Fruit fly (Drosophila melanogaster) whole organism, embryonic: ENCODE results near the gene CG43799.

Experiments
- Bgb ChIP-seq: fragments of 200-800 bp; sonication (Bioruptor generic); IDR thresholded peaks from 2 replicates; pipeline ENCODE4 v1.3.6; 2022; ENCODE audit warnings: missing biosample characterization, missing genetic modification characterization; ENCODE audit not compliant: partially characterized antibody
- CG11398 ChIP-seq: fragments of 200-800 bp; sonication (Bioruptor generic); optimal IDR thresholded peaks from 2 replicates; lab custom pipeline; 2016; ENCODE audit warnings: missing biosample characterization, missing genetic modification characterization
- CG11456 ChIP-seq: fragments of 200-800 bp; sonication (Bioruptor generic); IDR thresholded peaks from 3 replicates; pipeline ENCODE4 v1.3.6; 2022; ENCODE audit warnings: missing biosample characterization, missing genetic modification characterization
- CG11695 ChIP-seq: fragments of 200-800 bp; sonication (Bioruptor generic); IDR thresholded peaks from 3 replicates; pipeline ENCODE4 v1.3.6; 2022; ENCODE audit warnings: missing biosample characterization, missing genetic modification characterization
- CG16813 ChIP-seq: fragments of 200-800 bp; sonication (Bioruptor generic); IDR thresholded peaks from 3 replicates; pipeline ENCODE4 v1.3.6; 2022; ENCODE audit warnings: missing biosample characterization, missing genetic modification characterization; ENCODE audit not compliant: partially characterized antibody
- CG18262 ChIP-seq: fragments of 200-800 bp; optimal IDR thresholded peaks from 3 replicates; lab custom pipeline; 2019; ENCODE audit warnings: missing biosample characterization, mild to moderate bottlenecking, missing genetic modification characterization, moderate library complexity
- CG2129 ChIP-seq: fragments of 200-800 bp; sonication (Bioruptor generic); IDR thresholded peaks from 2 replicates; pipeline ENCODE4 v1.3.6; 2022; ENCODE audit warnings: missing biosample characterization, missing genetic modification characterization; ENCODE audit not compliant: partially characterized antibody
- CG3281 ChIP-seq: fragments of 200-800 bp; sonication (Bioruptor generic); optimal IDR thresholded peaks from 3 replicates; lab custom pipeline; 2017; ENCODE audit warnings: missing biosample characterization, mild to moderate bottlenecking, missing genetic modification characterization
- CG9797 ChIP-seq: fragments of 200-800 bp; sonication (Bioruptor generic); optimal IDR thresholded peaks from 3 replicates; lab custom pipeline; 2018; ENCODE audit warnings: missing biosample characterization, mild to moderate bottlenecking, missing genetic modification characterization
- CTCF ChIP-seq: fragments of 200-800 bp; sonication (Bioruptor generic); optimal IDR thresholded peaks from 2 replicates; lab custom pipeline; 2017; ENCODE audit warnings: missing biosample characterization, mild to moderate bottlenecking, missing genetic modification characterization, moderate library complexity
- Camta ChIP-seq: fragments of 200-800 bp; sonication (Bioruptor generic); optimal IDR thresholded peaks from 2 replicates; lab custom pipeline; 2016; ENCODE audit warnings: missing biosample characterization, missing genetic modification characterization
- Dbx ChIP-seq: fragments of 200-800 bp; sonication (Bioruptor generic); IDR thresholded peaks from 3 replicates; pipeline ENCODE4 v1.3.6; 2022; ENCODE audit warnings: missing biosample characterization, missing genetic modification characterization
- Dfd ChIP-seq, 2 experiments: fragments of >200 bp; optimal IDR thresholded peaks; 2 replicates each; lab custom pipeline; 2017; ENCODE audit warnings: missing biosample characterization in 2 of 2, missing genetic modification characterization in 2 of 2
- Dll ChIP-seq: fragments of 200-800 bp; sonication (Bioruptor generic); IDR thresholded peaks from 4 replicates; pipeline ENCODE4 v1.3.6; 2022; ENCODE audit warnings: missing biosample characterization, missing genetic modification characterization; ENCODE audit not compliant: partially characterized antibody
- HLH4C ChIP-seq: fragments of 200-800 bp; sonication (Bioruptor generic); IDR thresholded peaks from 3 replicates; pipeline ENCODE4 v1.3.6; 2022; ENCODE audit warnings: missing biosample characterization, missing genetic modification characterization; ENCODE audit not compliant: partially characterized antibody
- Lhr ChIP-seq: fragments of 200-800 bp; sonication (Bioruptor generic); optimal IDR thresholded peaks from 3 replicates; lab custom pipeline; 2017; ENCODE audit warnings: mild to moderate bottlenecking, missing biosample characterization, missing genetic modification reagents, missing genetic modification characterization
- Mes4 ChIP-seq: fragments of 200-800 bp; sonication (Bioruptor generic); optimal IDR thresholded peaks from 2 replicates; lab custom pipeline; 2016; ENCODE audit warnings: missing biosample characterization, missing genetic modification characterization
- Neu2 ChIP-seq: fragments of 200-800 bp; sonication (Bioruptor generic); optimal IDR thresholded peaks from 3 replicates; lab custom pipeline; 2016; ENCODE audit warnings: missing biosample characterization, missing genetic modification characterization, borderline replicate concordance
- Poxn ChIP-seq: fragments of 200-800 bp; sonication (Bioruptor generic); IDR thresholded peaks from 2 replicates; pipeline ENCODE4 v1.3.6; 2022; ENCODE audit warnings: missing biosample characterization, missing genetic modification characterization
- Rfx ChIP-seq: fragments of 200-800 bp; sonication (Bioruptor generic); IDR thresholded peaks from 2 replicates; pipeline ENCODE4 v1.3.6; 2022; ENCODE audit warnings: missing biosample characterization, missing genetic modification characterization
- Sox102F ChIP-seq: fragments of 200-800 bp; sonication (Bioruptor generic); optimal IDR thresholded peaks from 2 replicates; lab custom pipeline; 2018; ENCODE audit warnings: missing biosample characterization, mild to moderate bottlenecking, missing genetic modification characterization, moderate library complexity
- Sry-β ChIP-seq: fragments of 200-800 bp; sonication (Bioruptor generic); optimal IDR thresholded peaks from 2 replicates; lab custom pipeline; 2018; ENCODE audit warnings: missing biosample characterization, mild to moderate bottlenecking, missing genetic modification characterization, moderate library complexity
- Usf ChIP-seq: fragments of 200-800 bp; sonication (Bioruptor generic); optimal IDR thresholded peaks from 2 replicates; lab custom pipeline; 2017; ENCODE audit warnings: missing genotype, missing biosample characterization, missing genetic modification characterization
- amos ChIP-seq: fragments of 200-800 bp; sonication (Bioruptor generic); IDR thresholded peaks from 2 replicates; pipeline ENCODE4 v1.3.6; 2022; ENCODE audit warnings: missing biosample characterization, missing genetic modification characterization; ENCODE audit not compliant: partially characterized antibody
- btn ChIP-seq: fragments of 200-800 bp; sonication (Bioruptor generic); optimal IDR thresholded peaks from 2 replicates; lab custom pipeline; 2016; ENCODE audit warnings: missing biosample characterization, missing genetic modification characterization
- fd102C ChIP-seq: fragments of 200-800 bp; sonication (Bioruptor generic); optimal IDR thresholded peaks from 2 replicates; lab custom pipeline; 2018; ENCODE audit warnings: missing biosample characterization, mild to moderate bottlenecking, missing genetic modification characterization, moderate library complexity
- fd96Cb ChIP-seq: fragments of 200-800 bp; sonication (Bioruptor generic); optimal IDR thresholded peaks from 2 replicates; lab custom pipeline; 2018; ENCODE audit warnings: missing biosample characterization, mild to moderate bottlenecking, missing genetic modification characterization, moderate library complexity
- fu2 ChIP-seq: fragments of 200-800 bp; sonication (Bioruptor generic); optimal IDR thresholded peaks from 2 replicates; lab custom pipeline; 2016; ENCODE audit warnings: missing biosample characterization, missing genetic modification characterization
- grn ChIP-seq: fragments of 200-800 bp; sonication (Bioruptor generic); optimal IDR thresholded peaks from 3 replicates; lab custom pipeline; 2017; ENCODE audit warnings: missing biosample characterization, missing genetic modification characterization
- hb ChIP-seq: fragments of 200-800 bp; sonication (Bioruptor generic); IDR thresholded peaks from 3 replicates; pipeline ENCODE4 v1.3.6; 2022; ENCODE audit warnings: missing biosample characterization, missing genetic modification characterization; ENCODE audit not compliant: partially characterized antibody
- mld ChIP-seq: fragments of 200-800 bp; sonication (Bioruptor generic); IDR thresholded peaks from 3 replicates; pipeline ENCODE4 v1.3.6; 2022; ENCODE audit warnings: missing biosample characterization, missing genetic modification characterization; ENCODE audit not compliant: partially characterized antibody
- nerfin-2 ChIP-seq: fragments of 200-800 bp; sonication (Bioruptor generic); IDR thresholded peaks from 2 replicates; pipeline ENCODE4 v1.3.6; 2022; ENCODE audit warnings: missing biosample characterization, missing genetic modification characterization; ENCODE audit not compliant: partially characterized antibody
- odd ChIP-seq: fragments of 200-800 bp; sonication (Bioruptor generic); optimal IDR thresholded peaks from 2 replicates; lab custom pipeline; 2017; ENCODE audit warnings: missing biosample characterization, mild to moderate bottlenecking, missing genetic modification characterization
- pan ChIP-seq, 4 experiments: fragments of >200 bp in 3 of 4; fragments of 200-800 bp in 1 of 4; sonication (Bioruptor generic) in 1 of 4; optimal IDR thresholded peaks in 3 of 4; IDR thresholded peaks in 1 of 4; 2 replicates each; pipeline versions ENCODE4 v1.3.6 to Lab custom; 2017 to 2022; ENCODE audit warnings: missing biosample characterization in 2 of 4, missing genetic modification characterization in 2 of 4, mixed read lengths in 1 of 4
- prd ChIP-seq, 3 experiments: fragments of >200 bp in 2 of 3; fragments of 200-800 bp in 1 of 3; sonication (Bioruptor generic) in 1 of 3; optimal IDR thresholded peaks in 2 of 3; IDR thresholded peaks in 1 of 3; 2 replicates in 2 of 3; 3 replicates in 1 of 3; pipeline versions ENCODE4 v1.3.6 to Lab custom; 2017 to 2022; ENCODE audit warnings: missing biosample characterization in 1 of 3, missing genetic modification characterization in 1 of 3
- run ChIP-seq: fragments of 200-800 bp; sonication (Bioruptor generic); optimal IDR thresholded peaks from 3 replicates; lab custom pipeline; 2018; ENCODE audit warnings: missing biosample characterization, mild to moderate bottlenecking, missing genetic modification characterization
- tin ChIP-seq: fragments of 200-800 bp; sonication (Bioruptor generic); optimal IDR thresholded peaks from 3 replicates; lab custom pipeline; 2016; ENCODE audit warnings: missing biosample characterization, missing genetic modification characterization
- tna ChIP-seq: fragments of 200-800 bp; sonication (Bioruptor generic); IDR thresholded peaks from 2 replicates; pipeline ENCODE4 v1.3.6; 2022; ENCODE audit warnings: missing biosample characterization, missing genetic modification characterization; ENCODE audit not compliant: partially characterized antibody
- trem ChIP-seq: fragments of 200-800 bp; optimal IDR thresholded peaks from 3 replicates; lab custom pipeline; 2019; ENCODE audit warnings: missing biosample characterization, mild to moderate bottlenecking, missing genetic modification characterization, moderate library complexity
- usp ChIP-seq: fragments of >200 bp; optimal IDR thresholded peaks from 2 replicates; lab custom pipeline; 2017; ENCODE audit warnings: missing biosample characterization, missing genetic modification characterization
- vfl ChIP-seq: fragments of 200-800 bp; sonication (Bioruptor generic); optimal IDR thresholded peaks from 2 replicates; lab custom pipeline; 2016; ENCODE audit warnings: missing biosample characterization, missing genetic modification characterization
- wdn ChIP-seq: fragments of 200-800 bp; sonication (Bioruptor generic); IDR thresholded peaks from 2 replicates; pipeline ENCODE4 v1.3.6; 2022; ENCODE audit warnings: missing biosample characterization, missing genetic modification characterization

The CG43799 gene

dm6 chr2L:7256144-7256543 is 28.6 kb downstream of the CG43799 start (continued):
- TF ChIP-seq tin (GFP tag; lab: Kevin White, UChicago) (no peak), Usf (GFP tag; lab: Kevin White, UChicago) (no peak), CG18262 (tag; lab: Kevin White, UChicago) (no peak), Bgb (GFP tag; lab: Robert Waterston, UW) (peak; percentile 37; the same call in 1 of the 2 replicates), Dfd (GFP tag; optimal IDR thresholded peaks at IDR 0.05; lab: Kevin White, UChicago) (no peak), run (tag; lab: Kevin White, UChicago) (no peak), Dll (no peak), Rfx (no peak), HLH4C (GFP tag; lab: Robert Waterston, UW) (peak; percentile 66), CG16813 (GFP tag; lab: Robert Waterston, UW) (peak; percentile 76), amos (GFP tag; lab: Robert Waterston, UW) (peak; percentile 39; the same call in 1 of the 2 replicates), CG2129 (no peak), btn (GFP tag; lab: Kevin White, UChicago) (no peak), fd102C (GFP tag; lab: Kevin White, UChicago) (no peak), CTCF (peak; percentile 62), Sry-β (GFP tag; lab: Kevin White, UChicago) (no peak), vfl (no peak), CG9797 (no peak), Camta (GFP tag; lab: Kevin White, UChicago) (no peak), tna (GFP tag; lab: Robert Waterston, UW) (no peak), nerfin-2 (GFP tag; lab: Robert Waterston, UW) (peak; percentile 63; the same call in 1 of the 2 replicates), Neu2 (GFP tag; lab: Kevin White, UChicago) (no peak), grn (GFP tag; lab: Kevin White, UChicago) (no peak), Sox102F (no peak), prd (optimal IDR thresholded peaks at IDR 0.05; lab: Kevin White, UChicago) (no peak), prd (GFP tag; IDR thresholded peaks at IDR 0.05; lab: Robert Waterston, UW) (no peak), hb (GFP tag; lab: Robert Waterston, UW) (0 out of 3 replicates have a peak, but pooled peaks have one; percentile 49), CG11456 (GFP tag; lab: Robert Waterston, UW) (no peak), CG11695 (no peak), wdn (GFP tag; lab: Robert Waterston, UW) (no peak), odd (no peak), Lhr (GFP tag; lab: Kevin White, UChicago) (no peak), mld (0 out of 3 replicates have a peak, but pooled peaks have one; percentile 37), usp (GFP tag; lab: Kevin White, UChicago) (no peak)
- TF ChIP-seq, all 482 proteins: peak for 14

dm6 chr2L:7257212-7257611 is 29.7 kb downstream of the CG43799 start, which contains the start of gene CG31909:
Gene CG31909, plus strand, starts transcription at chr2L:7257512.
- TF ChIP-seq fd96Cb (no peak), CG3281 (GFP tag; lab: Kevin White, UChicago) (no peak), fu2 (GFP tag; lab: Kevin White, UChicago) (no peak), Mes4 (GFP tag; lab: Kevin White, UChicago) (no peak), Dbx (GFP tag; lab: Robert Waterston, UW) (no peak), pan (optimal IDR thresholded peaks at IDR 0.05; lab: Kevin White, UChicago) (no peak), pan (GFP tag; optimal IDR thresholded peaks at IDR 0.05 in 1 of 2, IDR thresholded peaks at IDR 0.05 in 1 of 2) (no peak), Poxn (GFP tag; lab: Robert Waterston, UW) (no peak), CG11398 (no peak), trem (tag; lab: Kevin White, UChicago) (no peak)
